Fruit fly (Drosophila melanogaster) Kc167 (cell line): ENCODE measurements around the gene CG8010.

Experiments
- Myc ChIP-seq: fragments of >200 bp; optimal IDR thresholded peaks from 2 replicates; lab custom pipeline; 2017; ENCODE audit warnings: missing external identifiers
- h ChIP-seq: fragments of >200 bp; optimal IDR thresholded peaks from 3 replicates; lab custom pipeline; 2018; ENCODE audit warnings: missing external identifiers
- insv ChIP-seq: fragments of >200 bp; optimal IDR thresholded peaks from 3 replicates; lab custom pipeline; 2018; ENCODE audit warnings: missing external identifiers

- TF ChIP-seq h: no peak
- no peak for TF ChIP-seq insv (lab: Kevin White, UChicago)
- TF ChIP-seq Myc (lab: Kevin White, UChicago): no peak
Measured at dm6 chrX:19229855-19230433, 38.8 kb downstream of the CG8010 start.
